Worm (Caenorhabditis elegans): ENCODE results near the gene Y51H7C.12.

Gene Y51H7C.12

DNA sequence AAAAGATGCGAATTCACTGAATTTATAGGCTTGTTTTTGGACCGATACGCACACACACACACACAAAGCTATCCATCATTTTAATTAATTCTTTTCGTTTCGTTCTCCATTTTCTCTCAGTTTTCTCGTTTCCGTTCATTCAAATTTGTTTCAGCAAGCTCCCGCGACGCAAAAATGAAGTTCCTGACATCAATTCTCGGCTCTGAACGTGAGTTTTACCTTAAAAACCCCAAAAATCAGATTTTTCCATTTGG lies 8.3 kb downstream of the Y51H7C.12 start, which contains the start of gene Y51H7C.3 (continued):
- TF ChIP-seq F57C9.4 (tag; optimal IDR thresholded peaks at IDR 0.05), result no peak
- no peak for TF ChIP-seq lin-40 (tag; optimal IDR thresholded peaks at IDR 0.05)

DNA sequence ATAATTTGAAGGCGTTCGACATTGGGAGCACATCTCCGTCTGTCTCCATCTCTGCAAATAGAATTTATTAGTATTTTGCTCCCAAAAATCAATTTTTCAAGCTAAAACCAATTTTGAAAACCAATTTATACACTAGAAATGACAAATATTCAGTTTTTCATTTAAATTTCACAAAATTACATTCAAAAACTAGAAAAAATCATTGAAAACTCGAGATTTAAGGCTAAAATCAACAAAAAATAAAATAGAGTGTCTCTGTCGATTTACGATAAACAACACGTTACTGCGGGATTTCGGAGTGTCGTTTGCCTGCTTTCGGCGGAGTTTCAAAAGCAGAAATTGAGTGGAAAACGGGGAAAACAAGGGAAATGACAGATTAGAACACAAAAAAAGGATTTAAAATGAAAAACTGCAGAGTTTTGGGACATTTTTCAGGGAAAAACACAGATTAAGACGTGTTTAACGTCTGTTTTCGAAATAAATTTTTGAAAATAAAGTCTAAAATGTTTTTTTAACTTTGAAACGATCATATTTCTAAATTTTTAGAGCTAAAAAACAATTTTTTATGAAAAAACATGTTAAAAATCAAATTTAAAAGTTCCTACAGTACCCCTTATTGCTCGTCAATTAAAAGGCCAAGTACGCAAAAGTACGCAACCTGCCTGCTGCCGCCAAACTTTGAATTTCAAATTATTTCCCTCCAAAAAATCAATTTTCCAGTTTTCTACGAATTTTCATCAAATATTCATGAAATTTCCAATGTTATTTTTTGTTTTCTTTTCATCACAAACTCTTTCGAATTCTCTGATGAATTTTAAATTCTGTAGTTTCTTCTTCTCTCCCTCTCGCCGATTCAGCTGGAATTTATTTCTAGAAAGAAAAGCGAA lies 8.9 kb downstream of the Y51H7C.12 start, which contains the start of gene nol-6:
TSS of gene nol-6 (minus strand) at position 51 of the 887 bp plus-strand sequence.
- no peak for TF ChIP-seq ama-1 (optimal IDR thresholded peaks at IDR 0.05)
- no peak for TF ChIP-seq ama-1 (GFP tag; optimal IDR thresholded peaks at IDR 0.05)
- no peak for TF ChIP-seq dpff-1 (tag; optimal IDR thresholded peaks at IDR 0.05)
- TF ChIP-seq unc-130 (GFP tag; optimal IDR thresholded peaks at IDR 0.05), result no peak
- peak; percentile 37 for TF ChIP-seq xnd-1 (tag; optimal IDR thresholded peaks at IDR 0.05)
- TF ChIP-seq efl-1 (GFP tag; optimal IDR thresholded peaks at IDR 0.05), result peak; percentile 87
- TF ChIP-seq Y53G8AR.9 (GFP tag; conservative IDR thresholded peaks at IDR 0.05), result no peak
- TF ChIP-seq him-1 (tag; optimal IDR thresholded peaks at IDR 0.05), result no peak
- TF ChIP-seq ceh-91 (GFP tag; IDR thresholded peaks at IDR 0.05), result peak; percentile 42; the same call in 1 of the 2 replicates
- TF ChIP-seq fkh-3 (tag; optimal IDR thresholded peaks at IDR 0.05), result no peak
- TF ChIP-seq mel-28 (tag; optimal IDR thresholded peaks at IDR 0.05; ENCODE audit: borderline replicate concordance), result no peak
- peak; percentile 6; the same call in 1 of the 2 replicates for TF ChIP-seq hmg-1.2 (GFP tag; IDR thresholded peaks at IDR 0.05)
- TF ChIP-seq dpl-1 (GFP tag; optimal IDR thresholded peaks at IDR 0.05), result peak; percentile 75
- peak; percentile 76 for TF ChIP-seq lsl-1 (GFP tag; optimal IDR thresholded peaks at IDR 0.05)
- TF ChIP-seq tbx-9 (tag; optimal IDR thresholded peaks at IDR 0.05; ENCODE audit: borderline replicate concordance), result no peak
- peak; percentile 92 for TF ChIP-seq attf-3 (GFP tag; conservative IDR thresholded peaks at IDR 0.05)
- TF ChIP-seq hmg-20 (GFP tag; IDR thresholded peaks at IDR 0.05), result no peak
- TF ChIP-seq madf-6 (GFP tag; IDR thresholded peaks at IDR 0.05), result peak; percentile 86
- TF ChIP-seq ztf-18 (tag; optimal IDR thresholded peaks at IDR 0.05), result no peak
- peak; percentile 35 for TF ChIP-seq snpc-3.4 (tag; optimal IDR thresholded peaks at IDR 0.05)
- TF ChIP-seq atf-7 (tag; optimal IDR thresholded peaks at IDR 0.05), result no peak
- TF ChIP-seq lin-54 (GFP tag; optimal IDR thresholded peaks at IDR 0.05), result peak; percentile 30
- peak; percentile 70 for TF ChIP-seq madf-8 (GFP tag; conservative IDR thresholded peaks at IDR 0.05)
- peak; percentile 20; the same call in 1 of the 2 replicates for TF ChIP-seq F33H1.4 (GFP tag; IDR thresholded peaks at IDR 0.05)
- peak; percentile 74 for TF ChIP-seq D2030.7 (GFP tag; IDR thresholded peaks at IDR 0.05)

DNA sequence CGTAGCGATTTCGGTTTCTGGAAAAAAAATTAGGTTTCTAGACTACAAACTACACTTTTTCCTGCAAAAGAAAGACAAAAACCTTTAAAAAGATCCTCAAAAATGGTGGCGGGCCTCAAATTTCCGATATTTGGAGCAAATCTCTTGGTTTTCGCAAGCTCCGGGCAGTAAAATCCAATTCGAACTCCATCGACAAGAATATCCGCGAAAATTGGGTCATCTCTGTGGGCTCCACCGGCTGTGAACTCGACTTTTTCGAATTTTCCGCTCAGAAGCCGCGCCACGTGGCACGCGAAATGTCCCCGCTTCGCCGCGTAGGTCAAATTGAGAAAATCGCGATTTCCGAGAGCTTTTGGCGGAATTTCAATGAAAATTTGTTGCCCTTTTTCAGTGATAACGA lies 9.8 kb downstream of the Y51H7C.12 start:
- TF ChIP-seq zfh-2 (GFP tag; conservative IDR thresholded peaks at IDR 0.05), result peak; percentile 45
- no peak for TF ChIP-seq F57A8.1 (GFP tag; optimal IDR thresholded peaks at IDR 0.05)

DNA sequence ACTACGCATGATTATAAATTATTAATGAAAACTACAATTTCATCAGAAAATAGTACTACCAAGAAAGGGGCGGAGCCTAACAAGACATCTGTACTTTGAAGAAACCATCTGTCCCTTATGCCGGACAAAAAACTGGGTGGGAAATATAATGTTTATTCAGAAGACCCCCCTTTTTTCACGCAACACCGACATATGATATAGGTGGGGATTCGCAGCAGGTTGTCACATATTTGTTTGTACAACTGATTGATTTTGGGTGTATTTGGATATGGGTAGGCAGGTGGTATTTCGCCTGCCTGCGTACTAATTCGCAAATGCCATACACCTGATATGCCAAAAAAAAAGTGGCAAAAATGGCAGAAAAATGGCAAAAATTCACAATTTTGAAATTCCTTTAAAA lies 22.9 kb downstream of the Y51H7C.12 start, which contains the start of gene Y51H7C.10:
TSS of gene Y51H7C.10 (minus strand) at position 101 of the 400 bp plus-strand sequence.
- TF ChIP-seq K12H6.12 (tag; optimal IDR thresholded peaks at IDR 0.05) (no peak), F23B12.7 (tag; optimal IDR thresholded peaks at IDR 0.05; ENCODE audit: insufficient read depth) (no peak), F57A8.1 (GFP tag; optimal IDR thresholded peaks at IDR 0.05) (no peak), somi-1 (GFP tag; optimal IDR thresholded peaks at IDR 0.05) (no peak), lir-1 (GFP tag; conservative IDR thresholded peaks at IDR 0.05) (no peak), C17E4.6 (GFP tag; IDR thresholded peaks at IDR 0.05) (no peak), bed-1 (GFP tag; IDR thresholded peaks at IDR 0.05) (no peak)

Data from whole organism, young adult.